Fruit fly (Drosophila melanogaster) whole organism, embryonic: ENCODE results near the gene Nup98-96.
A peak's percentile ranks its signal among the peaks of the same experiment; 100 is the strongest.

Source experiments
- Adf1 ChIP-seq: fragments of 200-800 bp; sonication (Bioruptor generic); IDR thresholded peaks from 2 replicates; pipeline ENCODE4 v1.3.6; 2022; ENCODE audit warnings: missing biosample characterization, missing genetic modification characterization
- B-H1 ChIP-seq: fragments of 200-800 bp; sonication (Bioruptor generic); IDR thresholded peaks from 3 replicates; pipeline ENCODE4 v1.3.6; 2022; ENCODE audit warnings: missing biosample characterization, missing genetic modification characterization
- BtbVII ChIP-seq: fragments of 200-800 bp; sonication (Bioruptor generic); optimal IDR thresholded peaks from 3 replicates; lab custom pipeline; 2017; ENCODE audit warnings: missing biosample characterization, mild to moderate bottlenecking, missing genetic modification characterization
- CG10267 ChIP-seq: fragments of 200-800 bp; sonication (Bioruptor generic); optimal IDR thresholded peaks from 2 replicates; lab custom pipeline; 2018; ENCODE audit warnings: missing biosample characterization, mild to moderate bottlenecking, missing genetic modification characterization, moderate library complexity
- CG11398 ChIP-seq: fragments of 200-800 bp; sonication (Bioruptor generic); optimal IDR thresholded peaks from 2 replicates; lab custom pipeline; 2016; ENCODE audit warnings: missing biosample characterization, missing genetic modification characterization
- CG11723 ChIP-seq: fragments of 200-800 bp; sonication (Bioruptor generic); optimal IDR thresholded peaks from 2 replicates; lab custom pipeline; 2017; ENCODE audit warnings: missing biosample characterization, mild to moderate bottlenecking, missing genetic modification characterization
- CG12071 ChIP-seq: fragments of 200-800 bp; sonication (Bioruptor generic); optimal IDR thresholded peaks from 3 replicates; lab custom pipeline; 2018; ENCODE audit warnings: missing biosample characterization, mild to moderate bottlenecking, missing genetic modification characterization
- CG12236 ChIP-seq: fragments of 200-800 bp; sonication (Bioruptor generic); optimal IDR thresholded peaks from 2 replicates; lab custom pipeline; 2016; ENCODE audit warnings: missing biosample characterization, missing genetic modification characterization
- CG12744 ChIP-seq: fragments of 200-800 bp; sonication (Bioruptor generic); optimal IDR thresholded peaks from 2 replicates; lab custom pipeline; 2016; ENCODE audit warnings: missing biosample characterization, missing genetic modification characterization
- CG12769 ChIP-seq: fragments of 200-800 bp; sonication (Bioruptor generic); optimal IDR thresholded peaks from 2 replicates; lab custom pipeline; 2019; ENCODE audit warnings: missing biosample characterization, mild to moderate bottlenecking, missing genetic modification characterization, moderate library complexity
- CG14441 ChIP-seq: fragments of 200-800 bp; sonication (Bioruptor generic); IDR thresholded peaks from 2 replicates; pipeline ENCODE4 v1.3.6; 2022; ENCODE audit warnings: missing biosample characterization, missing genetic modification characterization
- CG15011 ChIP-seq: fragments of 200-800 bp; sonication (Bioruptor generic); optimal IDR thresholded peaks from 3 replicates; lab custom pipeline; 2018; ENCODE audit warnings: missing biosample characterization, mild to moderate bottlenecking, missing genetic modification characterization
- CG15073 ChIP-seq: fragments of 200-800 bp; sonication (Bioruptor generic); optimal IDR thresholded peaks from 2 replicates; lab custom pipeline; 2016; ENCODE audit warnings: missing biosample characterization, missing genetic modification characterization
- CG15601 ChIP-seq: fragments of 200-800 bp; sonication (Bioruptor generic); optimal IDR thresholded peaks from 3 replicates; lab custom pipeline; 2019; ENCODE audit warnings: missing biosample characterization, mild to moderate bottlenecking, missing genetic modification characterization, moderate library complexity
- CG15696 ChIP-seq: fragments of 200-800 bp; sonication (Bioruptor generic); optimal IDR thresholded peaks from 2 replicates; lab custom pipeline; 2019; ENCODE audit warnings: missing biosample characterization, mild to moderate bottlenecking, missing genetic modification characterization, moderate library complexity
- CG16815 ChIP-seq: fragments of 200-800 bp; sonication (Bioruptor generic); optimal IDR thresholded peaks from 3 replicates; lab custom pipeline; 2017; ENCODE audit warnings: missing biosample characterization, mild to moderate bottlenecking, missing genetic modification characterization
- CG30403 ChIP-seq: fragments of 200-800 bp; sonication (Bioruptor generic); optimal IDR thresholded peaks from 3 replicates; lab custom pipeline; 2016; ENCODE audit warnings: missing biosample characterization, missing genetic modification characterization
- CG30431 ChIP-seq: fragments of 200-800 bp; sonication (Bioruptor generic); optimal IDR thresholded peaks from 2 replicates; lab custom pipeline; 2017; ENCODE audit warnings: missing biosample characterization, missing genetic modification characterization
- CG3163 ChIP-seq: fragments of 200-800 bp; sonication (Bioruptor generic); optimal IDR thresholded peaks from 3 replicates; lab custom pipeline; 2016; ENCODE audit warnings: missing biosample characterization, missing genetic modification characterization
- CG34224 ChIP-seq: fragments of 200-800 bp; sonication (Bioruptor generic); IDR thresholded peaks from 3 replicates; pipeline ENCODE4 v1.3.6; 2022; ENCODE audit warnings: missing biosample characterization, missing genetic modification characterization; ENCODE audit not compliant: partially characterized antibody
- CG34376 ChIP-seq: fragments of 200-800 bp; sonication (Bioruptor generic); optimal IDR thresholded peaks from 2 replicates; lab custom pipeline; 2018; ENCODE audit warnings: missing biosample characterization, mild to moderate bottlenecking, missing genetic modification characterization
- CG3838 ChIP-seq: fragments of 200-800 bp; sonication (Bioruptor generic); optimal IDR thresholded peaks from 3 replicates; lab custom pipeline; 2016; ENCODE audit warnings: missing biosample characterization, missing genetic modification characterization
- CG4282 ChIP-seq: fragments of 200-800 bp; sonication (Bioruptor generic); optimal IDR thresholded peaks from 2 replicates; lab custom pipeline; 2016; ENCODE audit warnings: missing biosample characterization, missing genetic modification characterization
- CG4328 ChIP-seq: fragments of 200-800 bp; sonication (Bioruptor generic); optimal IDR thresholded peaks from 3 replicates; lab custom pipeline; 2017; ENCODE audit warnings: missing biosample characterization, missing genetic modification reagents, missing genetic modification characterization
- CG4360 ChIP-seq: fragments of 200-800 bp; sonication (Bioruptor generic); IDR thresholded peaks from 2 replicates; pipeline ENCODE4 v1.3.6; 2022; ENCODE audit warnings: missing biosample characterization, missing genetic modification characterization
- CG7271 ChIP-seq: fragments of 200-800 bp; sonication (Bioruptor generic); optimal IDR thresholded peaks from 2 replicates; lab custom pipeline; 2018; ENCODE audit warnings: missing biosample characterization, mild to moderate bottlenecking, missing genetic modification characterization, moderate library complexity
- CG7372 ChIP-seq: fragments of 200-800 bp; sonication (Bioruptor generic); IDR thresholded peaks from 2 replicates; pipeline ENCODE4 v1.3.6; 2022; ENCODE audit warnings: missing biosample characterization, missing genetic modification characterization
- CG7987 ChIP-seq: fragments of 200-800 bp; sonication (Bioruptor generic); optimal IDR thresholded peaks from 2 replicates; lab custom pipeline; 2018; ENCODE audit warnings: missing biosample characterization, mild to moderate bottlenecking, missing genetic modification characterization, moderate library complexity
- CG8388 ChIP-seq: fragments of 200-800 bp; sonication (Bioruptor generic); optimal IDR thresholded peaks from 2 replicates; lab custom pipeline; 2019; ENCODE audit warnings: missing biosample characterization, mild to moderate bottlenecking, missing genetic modification characterization, moderate library complexity
- ERR ChIP-seq: fragments of 200-800 bp; sonication (Bioruptor generic); optimal IDR thresholded peaks from 2 replicates; lab custom pipeline; 2016; ENCODE audit warnings: missing biosample characterization, missing genetic modification characterization
- Hey ChIP-seq: fragments of 200-800 bp; sonication (Bioruptor generic); optimal IDR thresholded peaks from 3 replicates; lab custom pipeline; 2018; ENCODE audit warnings: missing biosample characterization, mild to moderate bottlenecking, missing genetic modification characterization
- HmgZ ChIP-seq: fragments of 200-800 bp; sonication (Bioruptor generic); optimal IDR thresholded peaks from 2 replicates; lab custom pipeline; 2018; ENCODE audit warnings: missing biosample characterization, mild to moderate bottlenecking, missing genetic modification characterization
- Hmr ChIP-seq: fragments of 200-800 bp; sonication (Bioruptor generic); optimal IDR thresholded peaks from 3 replicates; lab custom pipeline; 2017; ENCODE audit warnings: mild to moderate bottlenecking, missing biosample characterization, missing genetic modification reagents, missing genetic modification characterization
- Lhr ChIP-seq: fragments of 200-800 bp; sonication (Bioruptor generic); optimal IDR thresholded peaks from 3 replicates; lab custom pipeline; 2017; ENCODE audit warnings: mild to moderate bottlenecking, missing biosample characterization, missing genetic modification reagents, missing genetic modification characterization
- NFAT ChIP-seq: fragments of 200-800 bp; sonication (Bioruptor generic); IDR thresholded peaks from 2 replicates; pipeline ENCODE4 v1.3.6; 2022; ENCODE audit warnings: missing biosample characterization, missing genetic modification characterization
- Sin3A ChIP-seq: fragments of >200 bp; optimal IDR thresholded peaks from 2 replicates; lab custom pipeline; 2018
- Sox102F ChIP-seq: fragments of 200-800 bp; sonication (Bioruptor generic); optimal IDR thresholded peaks from 2 replicates; lab custom pipeline; 2018; ENCODE audit warnings: missing biosample characterization, mild to moderate bottlenecking, missing genetic modification characterization, moderate library complexity
- cg ChIP-seq: fragments of 200-800 bp; sonication (Bioruptor generic); optimal IDR thresholded peaks from 3 replicates; lab custom pipeline; 2019; ENCODE audit warnings: missing biosample characterization, mild to moderate bottlenecking, missing genetic modification characterization, moderate library complexity
- chinmo ChIP-seq: fragments of 200-800 bp; sonication (Bioruptor generic); IDR thresholded peaks from 4 replicates; pipeline ENCODE4 v1.3.6; 2022; ENCODE audit warnings: missing biosample characterization, missing genetic modification characterization; ENCODE audit not compliant: partially characterized antibody
- danr ChIP-seq: fragments of 200-800 bp; sonication (Bioruptor generic); IDR thresholded peaks from 2 replicates; pipeline ENCODE4 v1.3.6; 2022; ENCODE audit warnings: missing biosample characterization, missing genetic modification characterization
- ftz-f1 ChIP-seq: fragments of 200-800 bp; sonication (Bioruptor generic); optimal IDR thresholded peaks from 2 replicates; lab custom pipeline; 2016; ENCODE audit warnings: missing biosample characterization, missing genetic modification characterization
- gcm ChIP-seq: fragments of 200-800 bp; sonication (Bioruptor generic); optimal IDR thresholded peaks from 2 replicates; lab custom pipeline; 2019; ENCODE audit warnings: missing biosample characterization, mild to moderate bottlenecking, missing genetic modification characterization, moderate library complexity
- gro ChIP-seq: fragments of 200-800 bp; sonication (Bioruptor generic); optimal IDR thresholded peaks from 2 replicates; lab custom pipeline; 2016; ENCODE audit warnings: missing biosample characterization, missing genetic modification characterization
- hth ChIP-seq: fragments of >200 bp; optimal IDR thresholded peaks from 2 replicates; lab custom pipeline; 2017; ENCODE audit warnings: inconsistent platforms
- onecut ChIP-seq: fragments of 200-800 bp; sonication (Bioruptor generic); IDR thresholded peaks from 2 replicates; pipeline ENCODE4 v1.3.6; 2022; ENCODE audit warnings: missing biosample characterization, missing genetic modification characterization
- peb ChIP-seq: fragments of 200-800 bp; sonication (Bioruptor generic); IDR thresholded peaks from 2 replicates; pipeline ENCODE4 v1.3.6; 2022; ENCODE audit warnings: missing biosample characterization, missing genetic modification characterization
- pfk ChIP-seq: fragments of 200-800 bp; sonication (Bioruptor generic); optimal IDR thresholded peaks from 2 replicates; lab custom pipeline; 2018; ENCODE audit warnings: missing biosample characterization, mild to moderate bottlenecking, missing genetic modification characterization, moderate library complexity
- prd ChIP-seq, 3 experiments: fragments of >200 bp in 2 of 3; fragments of 200-800 bp in 1 of 3; sonication (Bioruptor generic) in 1 of 3; optimal IDR thresholded peaks in 2 of 3; IDR thresholded peaks in 1 of 3; 2 replicates in 2 of 3; 3 replicates in 1 of 3; pipeline versions ENCODE4 v1.3.6 to Lab custom; 2017 to 2022; ENCODE audit warnings: missing biosample characterization in 1 of 3, missing genetic modification characterization in 1 of 3
- pum ChIP-seq: fragments of 200-800 bp; sonication (Bioruptor generic); optimal IDR thresholded peaks from 2 replicates; lab custom pipeline; 2016; ENCODE audit warnings: missing biosample characterization, missing genetic modification characterization
- tup ChIP-seq: fragments of 200-800 bp; sonication (Bioruptor generic); optimal IDR thresholded peaks from 2 replicates; lab custom pipeline; 2016; ENCODE audit warnings: missing biosample characterization, mild to moderate bottlenecking, missing genetic modification characterization, moderate library complexity
- vfl ChIP-seq: fragments of 200-800 bp; sonication (Bioruptor generic); optimal IDR thresholded peaks from 2 replicates; lab custom pipeline; 2016; ENCODE audit warnings: missing biosample characterization, missing genetic modification characterization

Nup98-96 gene

dm6 chr3R:23726740-23727139 is 54.7 kb downstream of the Nup98-96 start (continued):
- TF ChIP-seq pfk (GFP tag; lab: Kevin White, UChicago) (no peak), CG34224 (GFP tag; lab: Robert Waterston, UW) (no peak), CG30403 (GFP tag; lab: Kevin White, UChicago) (peak; percentile 86), CG4282 (GFP tag; lab: Kevin White, UChicago) (no peak), ftz-f1 (GFP tag; lab: Kevin White, UChicago) (no peak), CG15696 (tag; lab: Kevin White, UChicago) (peak; percentile 28), pum (peak; percentile 47), CG10267 (tag; lab: Kevin White, UChicago) (peak; percentile 63), gro (GFP tag; lab: Kevin White, UChicago) (peak; percentile 66), ERR (GFP tag; lab: Kevin White, UChicago) (peak; percentile 47), peb (GFP tag; lab: Robert Waterston, UW) (no peak), CG16815 (GFP tag; lab: Kevin White, UChicago) (peak; percentile 66), CG8388 (peak; percentile 31), CG12236 (no peak), CG4360 (GFP tag; lab: Robert Waterston, UW) (peak; percentile 14; the same call in 1 of the 2 replicates), CG14441 (GFP tag; lab: Robert Waterston, UW) (peak; percentile 79), Sin3A (lab: Kevin White, UChicago) (no peak), Lhr (GFP tag; lab: Kevin White, UChicago) (no peak), CG12071 (GFP tag; lab: Kevin White, UChicago) (peak; percentile 60), HmgZ (peak; percentile 77), CG7271 (tag; lab: Kevin White, UChicago) (no peak), Adf1 (GFP tag; lab: Robert Waterston, UW) (peak; percentile 68), CG3838 (GFP tag; lab: Kevin White, UChicago) (peak; percentile 30), B-H1 (GFP tag; lab: Robert Waterston, UW) (peak; percentile 67), CG7372 (GFP tag; lab: Robert Waterston, UW) (peak; percentile 81), chinmo (0 out of 4 replicates have a peak, but pooled peaks have one; percentile 36), gcm (peak; percentile 52), CG12769 (tag; lab: Kevin White, UChicago) (peak; percentile 82), CG4328 (GFP tag; lab: Kevin White, UChicago) (no peak), CG12744 (GFP tag; lab: Kevin White, UChicago) (peak; percentile 53), tup (peak; percentile 40), CG7987 (GFP tag; lab: Kevin White, UChicago) (peak; percentile 74), Hey (no peak), danr (GFP tag; lab: Robert Waterston, UW) (peak; percentile 43; the same call in 1 of the 2 replicates), CG15073 (GFP tag; lab: Kevin White, UChicago) (no peak), Sox102F (peak; percentile 81), hth (lab: Kevin White, UChicago) (no peak), CG15011 (GFP tag; lab: Kevin White, UChicago) (peak; percentile 82), CG15601 (no peak), BtbVII (peak; percentile 83), NFAT (GFP tag; lab: Robert Waterston, UW) (peak; percentile 71), CG11398 (GFP tag; lab: Kevin White, UChicago) (peak; percentile 3), CG11723 (GFP tag; lab: Kevin White, UChicago) (peak; percentile 36), onecut (GFP tag; lab: Robert Waterston, UW) (no peak), cg (GFP tag; lab: Kevin White, UChicago) (no peak), Hmr (GFP tag; lab: Kevin White, UChicago) (peak; percentile 93), CG34376 (no peak), CG3163 (peak; percentile 40), CG30431 (GFP tag; lab: Kevin White, UChicago) (peak; percentile 29), vfl (GFP tag; lab: Kevin White, UChicago) (peak; percentile 81), prd (optimal IDR thresholded peaks at IDR 0.05; lab: Kevin White, UChicago) (no peak), prd (GFP tag; IDR thresholded peaks at IDR 0.05; lab: Robert Waterston, UW) (peak; percentile 78)
